Worm (Caenorhabditis elegans): Measurements from ENCODE around the gene nhr-21.

nhr-21 gene

ce11 chrII:7338995-7339394, at the start of gene nhr-21:
TSS of gene nhr-21 (plus strand) at chrII:7339229.
- TF ChIP-seq egl-27 (tag; optimal IDR thresholded peaks at IDR 0.05) (peak; percentile 4), gmeb-1 (tag; optimal IDR thresholded peaks at IDR 0.05) (no peak), nhr-6 (tag; optimal IDR thresholded peaks at IDR 0.05) (peak; percentile 70), nhr-25 (tag; optimal IDR thresholded peaks at IDR 0.05) (peak; percentile 34), ama-1 (optimal IDR thresholded peaks at IDR 0.05) (no peak), F13H6.1 (tag; optimal IDR thresholded peaks at IDR 0.05) (no peak), sem-4 (tag; optimal IDR thresholded peaks at IDR 0.05) (peak; percentile 37), ZK546.5 (tag; optimal IDR thresholded peaks at IDR 0.05) (no peak), ceh-82 (tag; optimal IDR thresholded peaks at IDR 0.05) (no peak), Y55F3AM.14 (GFP tag; optimal IDR thresholded peaks at IDR 0.05) (no peak), zag-1 (tag; optimal IDR thresholded peaks at IDR 0.05) (no peak), nhr-11 (tag; optimal IDR thresholded peaks at IDR 0.05) (no peak), sma-3 (GFP tag; optimal IDR thresholded peaks at IDR 0.05) (peak; percentile 16), skn-1 (tag; optimal IDR thresholded peaks at IDR 0.05) (no peak), unc-55 (GFP tag; optimal IDR thresholded peaks at IDR 0.05) (no peak), fos-1 (tag; optimal IDR thresholded peaks at IDR 0.05) (no peak), ztf-4 (tag; optimal IDR thresholded peaks at IDR 0.05) (peak; percentile 49), mab-5 (tag; optimal IDR thresholded peaks at IDR 0.05) (no peak), lin-39 (tag; optimal IDR thresholded peaks at IDR 0.05) (no peak), nhr-237 (tag; optimal IDR thresholded peaks at IDR 0.05) (no peak), crh-2 (tag; optimal IDR thresholded peaks at IDR 0.05) (peak; percentile 65), mdl-1 (tag; optimal IDR thresholded peaks at IDR 0.05) (peak in 1 of 2 experiments; percentile 16), snpc-4 (tag; optimal IDR thresholded peaks at IDR 0.05) (no peak), sma-9 (GFP tag; optimal IDR thresholded peaks at IDR 0.05) (peak; percentile 88), sma-9 (tag; optimal IDR thresholded peaks at IDR 0.05) (no peak), blmp-1 (tag; optimal IDR thresholded peaks at IDR 0.05; ENCODE audit: insufficient read depth) (peak; percentile 84), C34F6.9 (tag; optimal IDR thresholded peaks at IDR 0.05) (no peak), lin-11 (tag; optimal IDR thresholded peaks at IDR 0.05) (no peak), aly-2 (tag; optimal IDR thresholded peaks at IDR 0.05) (no peak), lsy-2 (tag; optimal IDR thresholded peaks at IDR 0.05) (peak in 1 of 2 experiments; percentile 56), nhr-23 (tag; optimal IDR thresholded peaks at IDR 0.05) (no peak), nhr-129 (tag; optimal IDR thresholded peaks at IDR 0.05) (peak; percentile 67), nhr-12 (tag; optimal IDR thresholded peaks at IDR 0.05) (no peak), unc-39 (tag; optimal IDR thresholded peaks at IDR 0.05) (no peak)

DNA sequence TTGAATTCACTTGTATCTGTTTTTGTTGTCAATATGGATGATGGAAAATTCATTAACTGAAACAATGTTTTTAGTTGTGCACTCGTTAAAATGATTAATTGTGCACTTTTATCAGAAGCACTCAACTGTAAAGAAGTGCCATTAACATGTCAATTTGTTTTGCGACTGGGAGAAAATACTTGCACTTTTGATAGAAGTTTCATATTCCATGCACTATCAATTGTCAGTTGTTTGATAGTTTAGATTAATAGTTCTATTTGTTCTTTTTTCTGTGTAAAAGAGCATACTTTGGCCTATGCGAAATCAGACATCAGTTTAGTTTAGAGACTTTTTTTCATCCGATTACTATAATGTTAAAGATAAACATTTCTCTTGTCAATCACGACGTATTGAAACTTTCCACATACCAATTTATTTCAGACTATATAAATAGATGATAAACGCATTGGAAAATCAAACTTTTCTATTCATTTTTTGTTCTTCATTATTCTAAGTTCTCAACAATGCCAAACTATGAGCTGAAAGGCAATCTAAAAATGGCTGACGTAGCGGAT, 49.0 kb upstream of the nhr-21 start, which contains the start of gene C30G12.2:
C30G12.2 (plus strand) TSS at position 504 of the 554 bp plus-strand sequence.
- no peak for TF ChIP-seq Y55F3AM.14 (GFP tag; optimal IDR thresholded peaks at IDR 0.05)
- peak; percentile 79 for TF ChIP-seq fos-1 (tag; optimal IDR thresholded peaks at IDR 0.05)
- peak; percentile 41 for TF ChIP-seq sma-9 (GFP tag; optimal IDR thresholded peaks at IDR 0.05)
- no peak for TF ChIP-seq sma-9 (tag; optimal IDR thresholded peaks at IDR 0.05)

DNA sequence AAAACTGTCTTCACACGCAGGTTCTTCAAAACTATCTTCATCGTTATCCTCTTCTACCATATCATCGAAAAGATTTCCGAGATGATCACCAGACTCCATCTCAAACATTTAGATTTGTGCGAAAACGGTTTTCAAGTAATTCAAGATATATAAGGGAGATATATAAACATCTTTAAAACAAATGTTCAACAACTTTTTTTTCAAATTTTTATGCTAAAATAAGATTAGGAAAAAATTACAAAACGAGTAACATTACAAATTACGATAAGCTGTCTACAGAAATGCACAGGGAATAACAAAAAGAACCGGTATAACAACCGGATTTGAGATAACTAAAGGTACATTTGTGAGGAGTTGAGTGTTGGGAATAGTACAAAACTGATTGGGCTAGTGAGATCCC, 43.1 kb upstream of the nhr-21 start, which contains the start of gene C30G12.6:
C30G12.6 (minus strand) TSS at position 101 of the 400 bp plus-strand sequence.
- TF ChIP-seq nhr-12 (tag; optimal IDR thresholded peaks at IDR 0.05) (no peak), crh-2 (tag; optimal IDR thresholded peaks at IDR 0.05) (no peak), nhr-6 (tag; optimal IDR thresholded peaks at IDR 0.05) (no peak), sem-4 (tag; optimal IDR thresholded peaks at IDR 0.05) (no peak), mbf-1 (tag; optimal IDR thresholded peaks at IDR 0.05) (no peak), lin-11 (tag; optimal IDR thresholded peaks at IDR 0.05) (no peak), lin-13 (GFP tag; optimal IDR thresholded peaks at IDR 0.05) (no peak), ceh-16 (tag; optimal IDR thresholded peaks at IDR 0.05) (no peak), lsy-2 (tag; optimal IDR thresholded peaks at IDR 0.05) (no peak), peb-1 (tag; optimal IDR thresholded peaks at IDR 0.05) (no peak), F13H6.1 (tag; optimal IDR thresholded peaks at IDR 0.05) (no peak), nhr-129 (tag; optimal IDR thresholded peaks at IDR 0.05) (no peak), unc-55 (GFP tag; optimal IDR thresholded peaks at IDR 0.05) (no peak)
